Worm (Caenorhabditis elegans) whole organism, young adult: ENCODE data around the gene pdhk-2.

Experiments
- B0035.1 ChIP-seq: sonication (generic microtip); optimal IDR thresholded peaks from 2 replicates; lab custom pipeline; 2016; ENCODE audit warnings: missing genetic modification characterization, mild to moderate bottlenecking, missing compliant biosample characterization, missing genotype, missing genetic modification reagents
- F22D6.2 ChIP-seq: sonication (generic microtip); optimal IDR thresholded peaks from 2 replicates; lab custom pipeline; 2016; ENCODE audit warnings: mild to moderate bottlenecking, missing genetic modification characterization, missing compliant biosample characterization
- F37B4.10 ChIP-seq: fragments of 200-800 bp; sonication (Bioruptor generic); IDR thresholded peaks from 2 replicates; pipeline ENCODE4 v1.3.6; 2022; ENCODE audit warnings: missing genetic modification characterization, missing compliant biosample characterization
- F39B2.1 ChIP-seq: fragments of 200-800 bp; sonication (Bioruptor generic); IDR thresholded peaks from 2 replicates; pipeline ENCODE4 v1.3.6; 2022; ENCODE audit warnings: missing genetic modification reagents, missing genetic modification characterization, missing compliant biosample characterization
- F49E8.2 ChIP-seq: sonication (generic microtip); optimal IDR thresholded peaks from 3 replicates; lab custom pipeline; 2017; ENCODE audit warnings: missing genetic modification characterization, mild to moderate bottlenecking, missing compliant biosample characterization, antibody characterized with exemption, moderate library complexity; ENCODE audit not compliant: insufficient read depth
- F55B11.4 ChIP-seq: sonication (generic microtip); optimal IDR thresholded peaks from 2 replicates; lab custom pipeline; 2016; ENCODE audit warnings: missing compliant biosample characterization, missing genetic modification characterization, borderline replicate concordance; ENCODE audit not compliant: insufficient read depth
- F57C9.4 ChIP-seq: sonication (generic microtip); optimal IDR thresholded peaks from 2 replicates; lab custom pipeline; 2017; ENCODE audit warnings: mild to moderate bottlenecking, missing genetic modification characterization, missing compliant biosample characterization
- T07F8.4 ChIP-seq: sonication (generic microtip); optimal IDR thresholded peaks from 2 replicates; lab custom pipeline; 2016; ENCODE audit warnings: mild to moderate bottlenecking, missing genetic modification characterization, moderate library complexity, missing compliant biosample characterization
- T26A5.8 ChIP-seq: sonication (generic microtip); optimal IDR thresholded peaks from 2 replicates; lab custom pipeline; 2016; ENCODE audit warnings: missing genetic modification characterization, missing compliant biosample characterization
- Y95B8A.8 ChIP-seq: fragments of 200-800 bp; sonication (Bioruptor generic); IDR thresholded peaks from 2 replicates; pipeline ENCODE4 v1.3.6; 2022; ENCODE audit warnings: missing genetic modification reagents, missing genetic modification characterization, missing compliant biosample characterization
- ZK185.1 ChIP-seq: sonication (generic microtip); optimal IDR thresholded peaks from 2 replicates; lab custom pipeline; 2016; ENCODE audit warnings: mild to moderate bottlenecking, missing genetic modification characterization, missing compliant biosample characterization; ENCODE audit not compliant: poor library complexity, severe bottlenecking
- ama-1 ChIP-seq, 3 experiments: fragments of 150-350 bp in 1 of 3; sonication (generic microtip) in 2 of 3; optimal IDR thresholded peaks; 2 replicates each; lab custom pipeline; 2014 to 2018; ENCODE audit warnings: missing biosample characterization in 2 of 3, missing genetic modification characterization in 2 of 3, missing genetic modification reagents in 2 of 3
- aptf-3 ChIP-seq: fragments of 200-800 bp; sonication (Bioruptor generic); IDR thresholded peaks from 2 replicates; pipeline ENCODE4 v1.3.6; 2022; ENCODE audit warnings: missing genetic modification characterization, missing compliant biosample characterization
- bed-2 ChIP-seq: fragments of 200-800 bp; sonication (Bioruptor generic); IDR thresholded peaks from 2 replicates; pipeline ENCODE4 v1.3.6; 2022; ENCODE audit warnings: missing genetic modification reagents, missing genetic modification characterization, missing compliant biosample characterization
- cebp-1 ChIP-seq, 2 experiments: fragments of 200-800 bp in 1 of 2; sonication (Bioruptor generic) in 1 of 2; sonication (generic microtip) in 1 of 2; IDR thresholded peaks in 1 of 2; optimal IDR thresholded peaks in 1 of 2; 2 replicates each; pipeline versions ENCODE4 v1.3.6 to Lab custom; 2017 to 2022; ENCODE audit warnings: missing compliant biosample characterization in 2 of 2, missing genetic modification characterization in 2 of 2, mild to moderate bottlenecking in 1 of 2, missing genetic modification reagents in 1 of 2, moderate library complexity in 1 of 2
- ceh-58 ChIP-seq: fragments of 200-800 bp; sonication (Bioruptor generic); IDR thresholded peaks from 2 replicates; pipeline ENCODE4 v1.3.6; 2022; ENCODE audit warnings: missing genetic modification characterization, missing compliant biosample characterization
- ceh-91 ChIP-seq: fragments of 200-800 bp; sonication (Bioruptor generic); IDR thresholded peaks from 2 replicates; pipeline ENCODE4 v1.3.6; 2022; ENCODE audit warnings: missing genetic modification reagents, missing genetic modification characterization, missing compliant biosample characterization
- dox-1 ChIP-seq: fragments of 200-800 bp; sonication (Bioruptor generic); IDR thresholded peaks from 2 replicates; pipeline ENCODE4 v1.3.6; 2022; ENCODE audit warnings: missing genetic modification reagents, missing genetic modification characterization, missing compliant biosample characterization
- egl-18 ChIP-seq: fragments of 200-800 bp; sonication (Bioruptor generic); IDR thresholded peaks from 2 replicates; pipeline ENCODE4 v1.3.6; 2022; ENCODE audit warnings: missing genetic modification reagents, missing genetic modification characterization, missing compliant biosample characterization
- egl-44 ChIP-seq: fragments of 200-800 bp; sonication (Bioruptor generic); IDR thresholded peaks from 2 replicates; pipeline ENCODE4 v1.3.6; 2022; ENCODE audit warnings: missing genetic modification reagents, missing genetic modification characterization, missing compliant biosample characterization
- gei-17 ChIP-seq: fragments of 200-800 bp; sonication (Bioruptor generic); optimal IDR thresholded peaks from 2 replicates; lab custom pipeline; 2018; ENCODE audit warnings: mild to moderate bottlenecking, missing genetic modification characterization, missing compliant biosample characterization
- let-607 ChIP-seq, 2 experiments: fragments of 200-800 bp in 1 of 2; sonication (Bioruptor generic) in 1 of 2; sonication (generic microtip) in 1 of 2; optimal IDR thresholded peaks; 2 replicates each; lab custom pipeline; 2016 to 2018; ENCODE audit warnings: mild to moderate bottlenecking in 2 of 2, missing compliant biosample characterization in 2 of 2, missing genetic modification characterization in 2 of 2, moderate library complexity in 2 of 2, missing genotype in 1 of 2
- lin-40 ChIP-seq: sonication (generic microtip); optimal IDR thresholded peaks from 2 replicates; lab custom pipeline; 2016; ENCODE audit warnings: missing genetic modification characterization, mild to moderate bottlenecking, missing compliant biosample characterization, missing genotype, missing genetic modification reagents
- lsy-27 ChIP-seq: sonication (generic microtip); optimal IDR thresholded peaks from 2 replicates; lab custom pipeline; 2017; ENCODE audit warnings: missing genetic modification characterization, mild to moderate bottlenecking, missing compliant biosample characterization, antibody characterized with exemption, missing genotype, borderline replicate concordance; ENCODE audit not compliant: insufficient read depth
- mes-4 ChIP-seq: sonication (generic microtip); optimal IDR thresholded peaks from 2 replicates; lab custom pipeline; 2016; ENCODE audit warnings: missing genotype, missing genetic modification characterization, missing compliant biosample characterization
- nfyb-1 ChIP-seq: fragments of 200-800 bp; sonication (Bioruptor generic); IDR thresholded peaks from 2 replicates; pipeline ENCODE4 v1.3.6; 2022; ENCODE audit warnings: missing genetic modification reagents, missing genetic modification characterization, missing compliant biosample characterization
- nhr-120 ChIP-seq: fragments of 200-800 bp; sonication (Bioruptor generic); IDR thresholded peaks from 2 replicates; pipeline ENCODE4 v1.3.6; 2022; ENCODE audit warnings: missing genetic modification characterization, missing compliant biosample characterization
- nhr-179 ChIP-seq: sonication (generic microtip); optimal IDR thresholded peaks from 2 replicates; lab custom pipeline; 2016; ENCODE audit warnings: mild to moderate bottlenecking, missing genetic modification characterization, missing compliant biosample characterization
- nhr-80 ChIP-seq: sonication (generic microtip); optimal IDR thresholded peaks from 2 replicates; lab custom pipeline; 2016; ENCODE audit warnings: missing genetic modification characterization, missing compliant biosample characterization
- nhr-90 ChIP-seq: sonication (generic microtip); optimal IDR thresholded peaks from 2 replicates; lab custom pipeline; 2016; ENCODE audit warnings: missing genotype, mild to moderate bottlenecking, missing genetic modification characterization, missing compliant biosample characterization
- rpc-1 ChIP-seq, 2 experiments: fragments of 150-350 bp in 1 of 2; sonication (generic microtip) in 1 of 2; optimal IDR thresholded peaks; 2 replicates each; lab custom pipeline; 2014 to 2018; ENCODE audit warnings: missing biosample characterization in 1 of 2, missing genetic modification characterization in 1 of 2, missing genetic modification reagents in 1 of 2, missing genotype in 1 of 2
- sea-2 ChIP-seq: fragments of 200-800 bp; sonication (Bioruptor generic); IDR thresholded peaks from 2 replicates; pipeline ENCODE4 v1.3.6; 2022; ENCODE audit warnings: missing genetic modification characterization, missing compliant biosample characterization
- snpc-1.3 ChIP-seq: sonication (generic microtip); optimal IDR thresholded peaks from 2 replicates; lab custom pipeline; 2017; ENCODE audit warnings: missing genetic modification characterization, mild to moderate bottlenecking, missing compliant biosample characterization, antibody characterized with exemption, moderate library complexity, missing genotype, missing genetic modification reagents; ENCODE audit not compliant: insufficient read depth
- sptf-2 ChIP-seq: fragments of 200-800 bp; sonication (Bioruptor generic); optimal IDR thresholded peaks from 2 replicates; lab custom pipeline; 2018; ENCODE audit warnings: mild to moderate bottlenecking, missing genetic modification characterization, missing compliant biosample characterization
- tbp1 ChIP-seq: fragments of 200-800 bp; sonication (Bioruptor generic); optimal IDR thresholded peaks from 2 replicates; lab custom pipeline; 2018; ENCODE audit warnings: mild to moderate bottlenecking, missing genetic modification characterization, missing compliant biosample characterization
- tlf-1 ChIP-seq: fragments of 200-800 bp; sonication (Bioruptor generic); optimal IDR thresholded peaks from 2 replicates; lab custom pipeline; 2018; ENCODE audit warnings: mild to moderate bottlenecking, missing genetic modification characterization, missing compliant biosample characterization
- unc-130 ChIP-seq: sonication (generic microtip); optimal IDR thresholded peaks from 2 replicates; lab custom pipeline; 2016; ENCODE audit warnings: missing genetic modification reagents, missing genetic modification characterization, missing compliant biosample characterization
- zim-3 ChIP-seq: sonication (generic microtip); optimal IDR thresholded peaks from 2 replicates; lab custom pipeline; 2017; ENCODE audit warnings: mild to moderate bottlenecking, missing genetic modification characterization, moderate library complexity, missing compliant biosample characterization
- ztf-18 ChIP-seq: sonication (generic microtip); optimal IDR thresholded peaks from 2 replicates; lab custom pipeline; 2016; ENCODE audit warnings: missing genotype, mild to moderate bottlenecking, missing genetic modification characterization, missing compliant biosample characterization
- ztf-26 ChIP-seq: sonication (generic microtip); optimal IDR thresholded peaks from 2 replicates; lab custom pipeline; 2017; ENCODE audit warnings: missing genetic modification characterization, missing compliant biosample characterization

The pdhk-2 gene

DNA sequence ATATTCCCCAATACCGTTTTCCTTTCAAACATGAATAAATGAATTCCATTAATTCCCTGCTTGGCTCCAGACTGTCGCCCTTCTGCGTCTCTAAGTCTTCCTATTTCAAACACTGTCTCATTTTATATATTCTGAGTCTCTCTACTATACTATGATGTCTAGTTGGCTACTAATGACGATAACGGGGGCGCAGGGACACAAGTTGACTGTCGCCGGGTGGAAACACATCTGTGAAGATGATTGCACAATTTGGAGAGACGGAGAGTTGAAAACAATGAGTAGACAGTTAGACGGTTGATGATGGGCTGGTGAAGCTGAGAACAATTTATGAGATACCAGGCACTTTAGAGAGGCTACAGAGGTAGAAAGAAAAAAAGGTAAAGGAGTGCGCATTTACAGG is 8.3 kb upstream of the pdhk-2 start, which contains the start of gene sma-2 (continued):
- TF ChIP-seq lin-40 (tag; lab: Kevin White, UChicago) (peak; percentile 64), F22D6.2 (tag; lab: Kevin White, UChicago) (no peak), nhr-179 (no peak), nfyb-1 (GFP tag; lab: Robert Waterston, UW) (0 out of 2 replicates have a peak, but pooled peaks have one; percentile 33), ama-1 (optimal IDR thresholded peaks at IDR 0.05; lab: Kevin White, UChicago) (no peak), ama-1 (GFP tag; optimal IDR thresholded peaks at IDR 0.05; lab: Kevin White, UChicago) (no peak), tlf-1 (GFP tag; lab: Kevin White, UChicago) (no peak), ceh-91 (no peak), nhr-120 (no peak), T26A5.8 (no peak), F49E8.2 (no peak), aptf-3 (GFP tag; lab: Robert Waterston, UW) (no peak), tbp1 (GFP tag; lab: Kevin White, UChicago) (peak; percentile 36), T07F8.4 (tag; lab: Kevin White, UChicago) (no peak), F37B4.10 (GFP tag; lab: Robert Waterston, UW) (no peak), snpc-1.3 (tag; lab: Kevin White, UChicago) (no peak), cebp-1 (GFP tag; IDR thresholded peaks at IDR 0.05; lab: Robert Waterston, UW) (no peak), cebp-1 (tag; optimal IDR thresholded peaks at IDR 0.05; lab: Kevin White, UChicago) (peak; percentile 73), dox-1 (GFP tag; lab: Robert Waterston, UW) (no peak; the same call in 1 of the 2 replicates), egl-18 (GFP tag; lab: Robert Waterston, UW) (no peak), sea-2 (no peak), ZK185.1 (peak; percentile 33), nhr-90 (peak; percentile 7), B0035.1 (no peak), F55B11.4 (no peak), nhr-80 (tag; lab: Kevin White, UChicago) (peak; percentile 93), mes-4 (tag; lab: Kevin White, UChicago) (no peak), rpc-1 (optimal IDR thresholded peaks at IDR 0.05; lab: Kevin White, UChicago) (no peak), rpc-1 (tag; optimal IDR thresholded peaks at IDR 0.05; lab: Kevin White, UChicago) (no peak), zim-3 (tag; lab: Kevin White, UChicago) (no peak), bed-2 (GFP tag; lab: Robert Waterston, UW) (no peak), ztf-18 (peak; percentile 30), F39B2.1 (GFP tag; lab: Robert Waterston, UW) (no peak), ceh-58 (GFP tag; lab: Robert Waterston, UW) (no peak), Y95B8A.8 (GFP tag; lab: Robert Waterston, UW) (no peak), lsy-27 (tag; lab: Kevin White, UChicago) (no peak), egl-44 (GFP tag; lab: Robert Waterston, UW) (no peak), ztf-26 (peak; percentile 26), sptf-2 (GFP tag; lab: Kevin White, UChicago) (no peak), unc-130 (no peak), gei-17 (GFP tag; lab: Kevin White, UChicago) (no peak), let-607 (tag; optimal IDR thresholded peaks at IDR 0.05; lab: Kevin White, UChicago) (peak; percentile 24 to 30), F57C9.4 (tag; lab: Kevin White, UChicago) (no peak)
- TF ChIP-seq, all 124 proteins: peak for 23
